Fruit fly (Drosophila melanogaster) whole organism, prepupa: ENCODE measurements around the gene CG31898.

ENCODE experiments used
- Blimp-1 ChIP-seq: fragments of 200-800 bp; sonication (Bioruptor generic); optimal IDR thresholded peaks from 3 replicates; lab custom pipeline; 2017; ENCODE audit warnings: missing biosample characterization, missing genetic modification characterization, mild to moderate bottlenecking, moderate library complexity, missing genetic modification reagents
- CG10631 ChIP-seq: fragments of 200-800 bp; sonication (Bioruptor generic); optimal IDR thresholded peaks from 2 replicates; lab custom pipeline; 2016; ENCODE audit warnings: missing biosample characterization, missing genetic modification characterization
- CG16779 ChIP-seq: fragments of 200-800 bp; sonication (Bioruptor generic); optimal IDR thresholded peaks from 3 replicates; lab custom pipeline; 2017; ENCODE audit warnings: missing biosample characterization, mild to moderate bottlenecking, missing genetic modification characterization
- CG3032 ChIP-seq: fragments of 200-800 bp; optimal IDR thresholded peaks from 2 replicates; lab custom pipeline; 2019; ENCODE audit warnings: missing biosample characterization, mild to moderate bottlenecking, missing genetic modification characterization, moderate library complexity
- CG6808 ChIP-seq: fragments of 200-800 bp; sonication (Bioruptor generic); optimal IDR thresholded peaks from 3 replicates; lab custom pipeline; 2017; ENCODE audit warnings: missing biosample characterization, missing genetic modification characterization, mild to moderate bottlenecking, moderate library complexity, missing genetic modification reagents
- Hr38 ChIP-seq: sonication (Bioruptor generic); optimal IDR thresholded peaks from 2 replicates; lab custom pipeline; 2016; ENCODE audit warnings: missing biosample characterization, missing genetic modification characterization
- Hr39 ChIP-seq: fragments of 200-800 bp; sonication (Bioruptor generic); optimal IDR thresholded peaks from 2 replicates; lab custom pipeline; 2016; ENCODE audit warnings: missing biosample characterization, missing genetic modification characterization
- Hr4 ChIP-seq: fragments of 200-800 bp; sonication (Bioruptor generic); optimal IDR thresholded peaks from 3 replicates; lab custom pipeline; 2016; ENCODE audit warnings: missing biosample characterization, missing genetic modification characterization
- Lpt ChIP-seq: fragments of 200-800 bp; sonication (Bioruptor generic); optimal IDR thresholded peaks from 3 replicates; lab custom pipeline; 2016; ENCODE audit warnings: missing biosample characterization, missing genetic modification characterization
- Smox ChIP-seq: fragments of 200-800 bp; sonication (Bioruptor generic); optimal IDR thresholded peaks from 3 replicates; lab custom pipeline; 2016; ENCODE audit warnings: missing biosample characterization, missing genetic modification characterization
- esn ChIP-seq: fragments of 200-800 bp; sonication (Bioruptor generic); optimal IDR thresholded peaks from 2 replicates; lab custom pipeline; 2016; ENCODE audit warnings: missing biosample characterization, mild to moderate bottlenecking, missing genetic modification characterization, moderate library complexity
- pdm3 ChIP-seq: fragments of 200-800 bp; sonication (Bioruptor generic); optimal IDR thresholded peaks from 3 replicates; lab custom pipeline; 2016; ENCODE audit warnings: missing biosample characterization, missing genetic modification characterization
- svp ChIP-seq: fragments of 200-800 bp; sonication (Bioruptor generic); peaks from one replicate; lab custom pipeline; 2016; ENCODE audit warnings: missing biosample characterization, missing genetic modification characterization

- TF ChIP-seq pdm3 (GFP tag; lab: Kevin White, UChicago) (no peak), CG6808 (GFP tag; lab: Kevin White, UChicago) (no peak), esn (GFP tag; lab: Kevin White, UChicago) (no peak), Blimp-1 (GFP tag; lab: Kevin White, UChicago) (no peak), Hr38 (GFP tag; lab: Kevin White, UChicago) (no peak), CG10631 (no peak), Hr4 (GFP tag; lab: Kevin White, UChicago) (no peak), CG3032 (tag; lab: Kevin White, UChicago) (no peak), Hr39 (GFP tag; lab: Kevin White, UChicago) (no peak), svp (GFP tag; lab: Kevin White, UChicago) (peak; percentile 51), Lpt (GFP tag; lab: Kevin White, UChicago) (no peak), Smox (GFP tag; lab: Kevin White, UChicago) (no peak), CG16779 (tag; lab: Kevin White, UChicago) (no peak)
Observed at dm6 chr2L:8351333-8351732, 48.9 kb upstream of the CG31898 start.
